Fruit fly (Drosophila melanogaster): Measurements from ENCODE around the gene Tim9a.

Gene Tim9a

DNA sequence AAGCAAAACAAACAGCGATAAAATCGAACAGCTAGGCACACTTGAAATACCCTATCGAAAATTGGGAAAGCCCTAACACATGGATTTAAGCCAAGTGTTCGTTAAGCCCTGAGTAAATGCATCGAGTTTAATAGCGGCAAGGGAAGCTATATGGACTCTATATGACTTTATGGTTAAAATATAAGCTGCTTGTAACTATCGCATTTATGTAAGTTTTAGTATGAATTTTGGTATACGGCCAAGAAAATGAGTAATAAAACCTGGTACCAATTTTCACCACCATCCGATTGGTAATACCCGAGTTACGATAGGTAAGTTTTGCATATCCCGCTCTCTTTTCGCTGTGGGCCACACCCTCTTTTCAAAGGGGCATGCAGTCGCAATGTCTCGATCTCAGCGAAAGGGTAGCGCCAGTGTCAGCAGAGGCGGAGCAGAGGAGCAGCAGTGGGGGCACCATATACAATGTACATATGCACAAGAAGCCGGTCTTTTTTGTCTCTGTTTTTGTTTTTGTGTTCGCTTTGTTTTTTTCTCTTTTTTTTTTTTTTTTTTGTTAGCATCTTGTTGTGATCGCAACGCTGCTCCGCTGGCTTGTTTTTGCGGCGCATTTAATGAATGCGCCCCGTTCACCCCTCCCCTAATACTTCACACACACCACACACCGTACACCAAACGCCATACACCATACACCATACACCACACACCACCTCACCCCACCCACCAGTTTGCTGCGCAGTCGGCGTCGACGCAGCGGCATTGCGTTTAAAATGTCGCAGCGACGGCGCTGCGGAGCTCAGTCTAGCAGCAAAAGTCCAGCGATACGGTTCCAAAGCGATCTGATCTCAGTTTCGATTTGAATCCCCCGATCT, 19.2 kb downstream of the Tim9a start, which contains the start of gene GstT4 (continued):
- TF ChIP-seq crp (GFP tag; optimal IDR thresholded peaks at IDR 0.05), result no peak
- peak; percentile 59 for TF ChIP-seq CoRest (tag; optimal IDR thresholded peaks at IDR 0.05)
- TF ChIP-seq Mad (GFP tag; optimal IDR thresholded peaks at IDR 0.05), result no peak
- TF ChIP-seq CG12236 (GFP tag; optimal IDR thresholded peaks at IDR 0.05), result no peak
- no peak for TF ChIP-seq sug (tag; optimal IDR thresholded peaks at IDR 0.05)
- peak; percentile 6; the same call in 1 of the 2 replicates for TF ChIP-seq CG14441 (GFP tag; IDR thresholded peaks at IDR 0.05)
- peak; percentile 64 for TF ChIP-seq Antp (GFP tag; optimal IDR thresholded peaks at IDR 0.05)
- peak; percentile 64 for TF ChIP-seq gsb (GFP tag; IDR thresholded peaks at IDR 0.05)
- peak; percentile 27 for TF ChIP-seq CG1603 (tag; optimal IDR thresholded peaks at IDR 0.05)
- peak; percentile 68 for TF ChIP-seq CG7556 (GFP tag; optimal IDR thresholded peaks at IDR 0.05)
- peak; percentile 22 to 23 for TF ChIP-seq Hr51 (GFP tag; optimal IDR thresholded peaks at IDR 0.05)
- TF ChIP-seq Sox102F (GFP tag; optimal IDR thresholded peaks at IDR 0.05), result peak; percentile 40
- no peak for TF ChIP-seq inv (GFP tag; IDR thresholded peaks at IDR 0.05; ENCODE audit: partially characterized antibody)
- TF ChIP-seq Mes4 (GFP tag; optimal IDR thresholded peaks at IDR 0.05), result peak; percentile 22
- TF ChIP-seq Fer2 (tag; optimal IDR thresholded peaks at IDR 0.05), result no peak
- no peak for TF ChIP-seq CG3847 (GFP tag; IDR thresholded peaks at IDR 0.05)
- no peak for TF ChIP-seq MTF-1 (GFP tag; optimal IDR thresholded peaks at IDR 0.05; ENCODE audit: borderline replicate concordance)
- TF ChIP-seq CG6654 (GFP tag; optimal IDR thresholded peaks at IDR 0.05), result no peak
- peak; percentile 10 for TF ChIP-seq CG1233 (GFP tag; optimal IDR thresholded peaks at IDR 0.05)
- peak; percentile 67 for TF ChIP-seq CG9609 (GFP tag; optimal IDR thresholded peaks at IDR 0.05)
- 0 out of 2 replicates have a peak, but pooled peaks have one; percentile 6 for TF ChIP-seq amos (GFP tag; IDR thresholded peaks at IDR 0.05; ENCODE audit: partially characterized antibody)
- peak; percentile 44 for TF ChIP-seq CG8944 (GFP tag; optimal IDR thresholded peaks at IDR 0.05)
- TF ChIP-seq mam (GFP tag; optimal IDR thresholded peaks at IDR 0.05), result peak; percentile 69
- no peak for TF ChIP-seq kay (GFP tag; optimal IDR thresholded peaks at IDR 0.05)
- TF ChIP-seq ac (GFP tag; optimal IDR thresholded peaks at IDR 0.05), result no peak
- no peak for TF ChIP-seq salm (tag; optimal IDR thresholded peaks at IDR 0.05)
- TF ChIP-seq CG10267 (tag; optimal IDR thresholded peaks at IDR 0.05), result no peak
- no peak for TF ChIP-seq oc (tag; optimal IDR thresholded peaks at IDR 0.05)
- TF ChIP-seq phol (tag; optimal IDR thresholded peaks at IDR 0.05), result peak; percentile 48
- TF ChIP-seq CG11723 (GFP tag; optimal IDR thresholded peaks at IDR 0.05), result no peak
- no peak for TF ChIP-seq Spps (tag; optimal IDR thresholded peaks at IDR 0.05)
- peak; percentile 32 for TF ChIP-seq Ssrp (tag; optimal IDR thresholded peaks at IDR 0.05)
- peak; percentile 86 for TF ChIP-seq CG7786 (GFP tag; optimal IDR thresholded peaks at IDR 0.05)
- peak; percentile 25 for TF ChIP-seq CG17385 (GFP tag; optimal IDR thresholded peaks at IDR 0.05)
- TF ChIP-seq gt (GFP tag; IDR thresholded peaks at IDR 0.05), result no peak
- TF ChIP-seq slou (GFP tag; optimal IDR thresholded peaks at IDR 0.05), result no peak
- 0 out of 2 replicates have a peak, but pooled peaks have one; percentile 8 for TF ChIP-seq wdn (GFP tag; IDR thresholded peaks at IDR 0.05)
- peak; percentile 81 for TF ChIP-seq CG17361 (GFP tag; IDR thresholded peaks at IDR 0.05)
- peak; percentile 8 for TF ChIP-seq CG12104 (GFP tag; optimal IDR thresholded peaks at IDR 0.05)
- peak; percentile 59; the same call in 1 of the 2 replicates for TF ChIP-seq Awh (GFP tag; IDR thresholded peaks at IDR 0.05)
- peak; percentile 54 to 61 for TF ChIP-seq dpn (GFP tag; optimal IDR thresholded peaks at IDR 0.05)
- TF ChIP-seq CG15514 (GFP tag; optimal IDR thresholded peaks at IDR 0.05), result peak; percentile 17
- no peak for TF ChIP-seq Camta (GFP tag; optimal IDR thresholded peaks at IDR 0.05)
- TF ChIP-seq bsh (GFP tag; optimal IDR thresholded peaks at IDR 0.05), result peak; percentile 4 to 94
- TF ChIP-seq sr (GFP tag; IDR thresholded peaks at IDR 0.05), result no peak; the same call in 2 of the 3 replicates
- 0 out of 2 replicates have a peak, but pooled peaks have one; percentile 20 for TF ChIP-seq CG14014 (GFP tag; IDR thresholded peaks at IDR 0.05)
- TF ChIP-seq zf30C (GFP tag; optimal IDR thresholded peaks at IDR 0.05), result no peak
